Worm (Caenorhabditis elegans): ENCODE measurements around the gene Y116F11B.17.

DNA sequence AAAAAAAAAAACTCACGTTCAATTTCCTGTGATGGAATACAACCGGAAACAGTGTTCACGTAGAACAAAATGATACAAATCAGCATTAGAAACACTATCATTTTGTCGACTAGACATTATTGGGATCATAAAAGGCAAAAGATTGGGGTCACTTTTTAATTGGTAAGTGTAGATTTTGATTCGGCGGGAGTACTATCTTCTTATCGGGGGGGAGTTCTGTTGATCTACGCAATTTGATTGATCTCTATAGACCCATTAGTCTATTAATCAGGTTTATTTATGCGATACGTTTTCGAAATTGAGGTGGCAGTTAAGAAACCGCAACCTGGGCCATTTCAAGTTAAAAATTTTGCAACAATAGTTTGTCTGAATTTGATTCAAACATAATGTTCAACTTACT is 21.0 kb downstream of the Y116F11B.17 start, which contains the start of gene Y116F11B.2:
- TF ChIP-seq ama-1 (optimal IDR thresholded peaks at IDR 0.05) (no peak), aly-2 (tag; optimal IDR thresholded peaks at IDR 0.05) (no peak), nhr-11 (tag; optimal IDR thresholded peaks at IDR 0.05) (no peak), lin-11 (tag; optimal IDR thresholded peaks at IDR 0.05) (no peak), sma-9 (GFP tag; optimal IDR thresholded peaks at IDR 0.05) (no peak), sma-9 (tag; optimal IDR thresholded peaks at IDR 0.05) (no peak), unc-62 (GFP tag; optimal IDR thresholded peaks at IDR 0.05) (no peak), mdl-1 (tag; optimal IDR thresholded peaks at IDR 0.05) (no peak), zag-1 (tag; optimal IDR thresholded peaks at IDR 0.05) (no peak), nhr-77 (tag; optimal IDR thresholded peaks at IDR 0.05) (no peak), ztf-4 (tag; optimal IDR thresholded peaks at IDR 0.05) (no peak)
